Worm (Caenorhabditis elegans) whole organism, midembryonic: ENCODE data around the gene F22F1.2.

ENCODE experiments used
- cog-1 ChIP-seq: sonication (generic microtip); optimal IDR thresholded peaks from 2 replicates; lab custom pipeline; 2016; ENCODE audit warnings: missing genetic modification characterization, missing compliant biosample characterization
- klf-2 ChIP-seq: fragments of 200-800 bp; sonication (Bioruptor generic); conservative IDR thresholded peaks from 2 replicates; pipeline ENCODE4 v1.3.6; 2022; ENCODE audit warnings: missing genetic modification reagents, missing genetic modification characterization, missing compliant biosample characterization
- med-1 ChIP-seq: sonication (generic microtip); optimal IDR thresholded peaks from 2 replicates; lab custom pipeline; 2017; ENCODE audit warnings: missing genetic modification characterization, mild to moderate bottlenecking, missing compliant biosample characterization, antibody characterized with exemption, missing genetic modification reagents; ENCODE audit not compliant: insufficient read depth
- ref-1 ChIP-seq: fragments of 200-800 bp; sonication (Bioruptor generic); conservative IDR thresholded peaks from 2 replicates; pipeline ENCODE4 v1.3.6; 2022; ENCODE audit warnings: missing genetic modification reagents, missing genetic modification characterization, missing compliant biosample characterization

DNA sequence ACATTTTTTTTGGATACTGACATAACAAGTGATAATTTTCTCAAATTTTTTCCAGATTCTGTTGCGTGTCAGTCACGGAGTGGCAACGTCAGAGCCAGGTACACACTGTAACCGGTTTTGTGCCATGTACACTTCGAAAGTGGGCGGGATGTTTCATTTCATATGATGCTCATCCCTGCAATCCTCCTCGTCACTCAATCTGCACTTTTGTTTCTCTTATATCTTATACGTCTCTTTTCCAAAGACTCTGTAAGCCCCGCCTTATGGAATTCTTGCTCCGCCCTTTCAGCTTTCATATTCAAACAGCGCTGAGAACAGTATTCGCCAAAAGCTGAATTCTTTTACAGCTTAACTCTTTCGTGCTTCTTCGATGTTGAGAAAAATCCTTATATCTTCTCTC is 11.4 kb downstream of the F22F1.2 start, which contains the start of gene C02B8.3:
- TF ChIP-seq ref-1: no peak
- TF ChIP-seq klf-2 (GFP tag; lab: Robert Waterston, UW): no peak
- TF ChIP-seq cog-1 (tag; lab: Kevin White, UChicago): no peak
- TF ChIP-seq med-1 (GFP tag; lab: Kevin White, UChicago): no peak
